Worm (Caenorhabditis elegans) whole organism, late embryonic: ENCODE data around the gene idpa-1.

ENCODE experiments used
- ama-1 ChIP-seq: fragments of 150-350 bp; optimal IDR thresholded peaks from 2 replicates; lab custom pipeline; 2014
- ceh-14 ChIP-seq: sonication (generic microtip); optimal IDR thresholded peaks from 2 replicates; lab custom pipeline; 2016; ENCODE audit warnings: missing genotype, missing genetic modification characterization, missing compliant biosample characterization
- ceh-9 ChIP-seq: sonication (generic microtip); optimal IDR thresholded peaks from 2 replicates; lab custom pipeline; 2016; ENCODE audit warnings: mild to moderate bottlenecking, missing genetic modification characterization, inconsistent platforms, missing compliant biosample characterization
- elt-2 ChIP-seq: sonication (generic microtip); optimal IDR thresholded peaks from 2 replicates; lab custom pipeline; 2016; ENCODE audit warnings: missing genetic modification reagents, missing genetic modification characterization, missing compliant biosample characterization
- elt-4 ChIP-seq: sonication (generic microtip); optimal IDR thresholded peaks from 2 replicates; lab custom pipeline; 2016; ENCODE audit warnings: missing genetic modification characterization, missing compliant biosample characterization
- fkh-10 ChIP-seq: fragments of 150-350 bp; optimal IDR thresholded peaks from 2 replicates; lab custom pipeline; 2014; ENCODE audit warnings: missing biosample characterization, missing genetic modification reagents, missing genetic modification characterization
- hlh-15 ChIP-seq: sonication (generic microtip); optimal IDR thresholded peaks from 2 replicates; lab custom pipeline; 2016; ENCODE audit warnings: missing genetic modification characterization, missing compliant biosample characterization
- hlh-30 ChIP-seq: sonication (generic microtip); optimal IDR thresholded peaks from 2 replicates; lab custom pipeline; 2017; ENCODE audit warnings: antibody characterized with exemption, missing genetic modification characterization, missing compliant biosample characterization; ENCODE audit not compliant: insufficient read depth
- hlh-8 ChIP-seq: sonication (generic microtip); optimal IDR thresholded peaks from 2 replicates; lab custom pipeline; 2016; ENCODE audit warnings: missing genotype, missing genetic modification characterization, missing compliant biosample characterization
- nfya-1 ChIP-seq: sonication (generic microtip); optimal IDR thresholded peaks from 2 replicates; lab custom pipeline; 2017; ENCODE audit warnings: missing genetic modification characterization, mild to moderate bottlenecking, missing compliant biosample characterization, antibody characterized with exemption, moderate library complexity
- nhr-11 ChIP-seq: fragments of 150-350 bp; optimal IDR thresholded peaks from 2 replicates; lab custom pipeline; 2014; ENCODE audit warnings: missing biosample characterization, missing genetic modification characterization
- pha-4 ChIP-seq: fragments of 150-350 bp; optimal IDR thresholded peaks from 2 replicates; lab custom pipeline; 2018; ENCODE audit warnings: missing biosample characterization, missing genetic modification reagents, missing genetic modification characterization
- pros-1 ChIP-seq: fragments of 150-350 bp; optimal IDR thresholded peaks from 2 replicates; lab custom pipeline; 2014; ENCODE audit warnings: missing biosample characterization, missing genetic modification reagents, missing genetic modification characterization

ce11 chrIII:2864669-2865068, 36.3 kb downstream of the idpa-1 start:
- TF ChIP-seq fkh-10 (no peak), ama-1 (no peak), pros-1 (tag; lab: Kevin White, UChicago) (no peak), nhr-11 (tag; lab: Kevin White, UChicago) (no peak), nfya-1 (tag; lab: Kevin White, UChicago) (peak; percentile 90), pha-4 (tag; lab: Kevin White, UChicago) (no peak), ceh-9 (tag; lab: Kevin White, UChicago) (no peak), hlh-15 (tag; lab: Kevin White, UChicago) (no peak), ceh-14 (tag; lab: Kevin White, UChicago) (no peak), elt-2 (tag; lab: Kevin White, UChicago) (no peak), hlh-8 (tag; lab: Kevin White, UChicago) (no peak), hlh-30 (tag; lab: Kevin White, UChicago) (no peak), elt-4 (no peak)
